Worm (Caenorhabditis elegans) whole organism, L4 larva: ENCODE data around the gene Y55F3BL.4.

ENCODE experiments used
- ama-1 ChIP-seq: fragments of 150-350 bp; optimal IDR thresholded peaks from 2 replicates; lab custom pipeline; 2014; ENCODE audit warnings: inconsistent platforms, mixed read lengths
- arid-1 ChIP-seq: fragments of 200-800 bp; sonication (Bioruptor generic); conservative IDR thresholded peaks from 2 replicates; pipeline ENCODE4 v1.3.6; 2022; ENCODE audit warnings: missing genetic modification reagents, missing genetic modification characterization, missing compliant biosample characterization
- daf-19 ChIP-seq: fragments of 200-800 bp; sonication (Bioruptor generic); conservative IDR thresholded peaks from 2 replicates; pipeline ENCODE4 v1.3.6; 2022; ENCODE audit warnings: missing genetic modification characterization, missing compliant biosample characterization
- lin-13 ChIP-seq: fragments of 150-350 bp; optimal IDR thresholded peaks from 2 replicates; lab custom pipeline; 2014; ENCODE audit warnings: missing biosample characterization, missing genetic modification reagents, missing genetic modification characterization
- lin-15B ChIP-seq: fragments of 150-350 bp; sonication (generic microtip); optimal IDR thresholded peaks from 3 replicates; lab custom pipeline; 2014; ENCODE audit warnings: missing biosample characterization, missing genetic modification characterization
- lir-3 ChIP-seq: sonication (generic microtip); optimal IDR thresholded peaks from 2 replicates; lab custom pipeline; 2016; ENCODE audit warnings: mild to moderate bottlenecking, missing genetic modification characterization, missing compliant biosample characterization
- nhr-237 ChIP-seq: sonication (generic microtip); optimal IDR thresholded peaks from 2 replicates; lab custom pipeline; 2017; ENCODE audit warnings: missing biosample characterization, missing genetic modification characterization
- nhr-25 ChIP-seq: sonication (generic microtip); optimal IDR thresholded peaks from 2 replicates; lab custom pipeline; 2017; ENCODE audit warnings: missing genetic modification characterization, mild to moderate bottlenecking, missing compliant biosample characterization, antibody characterized with exemption, moderate library complexity, borderline replicate concordance; ENCODE audit not compliant: insufficient read depth
- pqm-1 ChIP-seq: sonication (generic microtip); optimal IDR thresholded peaks from 2 replicates; lab custom pipeline; 2017; ENCODE audit warnings: missing biosample characterization, missing genetic modification characterization
- snpc-1.2 ChIP-seq: fragments of 200-800 bp; sonication (Bioruptor generic); IDR thresholded peaks from 2 replicates; pipeline ENCODE4 v1.3.6; 2022; ENCODE audit warnings: missing genetic modification reagents, missing genetic modification characterization, missing compliant biosample characterization
- ztf-11 ChIP-seq: fragments of 150-350 bp; optimal IDR thresholded peaks from 2 replicates; lab custom pipeline; 2014; ENCODE audit warnings: missing biosample characterization, missing genetic modification characterization

DNA sequence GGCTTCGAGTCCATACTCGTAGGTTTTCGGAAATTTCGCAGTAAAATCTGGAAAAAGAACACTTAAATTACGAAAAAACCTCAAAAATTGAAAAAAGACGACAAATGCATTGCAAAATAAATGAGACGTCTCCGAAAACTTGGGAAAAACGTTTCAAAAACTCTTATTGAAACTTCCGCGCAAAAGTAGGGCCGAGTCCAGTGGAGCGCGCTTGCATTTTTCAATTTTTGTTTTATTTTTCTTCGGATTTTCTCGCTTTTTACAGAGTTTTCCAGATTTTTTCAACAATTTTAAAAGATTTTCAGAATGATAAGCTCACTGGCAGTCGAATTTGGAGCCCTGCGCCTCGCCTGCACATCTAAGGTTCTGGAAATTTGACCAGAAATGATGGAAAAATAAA, 32.0 kb upstream of the Y55F3BL.4 start, which contains the start of gene mrpl-2:
- no peak for TF ChIP-seq lin-15B (tag; lab: Kevin White, UChicago)
- TF ChIP-seq ama-1 (lab: Kevin White, UChicago), result no peak
- TF ChIP-seq nhr-237 (tag; lab: Kevin White, UChicago), result no peak
- no peak for TF ChIP-seq daf-19
- TF ChIP-seq lin-13 (GFP tag; lab: Kevin White, UChicago), result no peak
- TF ChIP-seq ztf-11 (tag; lab: Kevin White, UChicago), result no peak
- TF ChIP-seq lir-3 (tag; lab: Kevin White, UChicago), result no peak
- TF ChIP-seq arid-1 (GFP tag; lab: Robert Waterston, UW), result no peak
- TF ChIP-seq pqm-1, result no peak
- no peak for TF ChIP-seq snpc-1.2 (GFP tag; lab: Robert Waterston, UW)
- TF ChIP-seq nhr-25, result no peak
